Worm (Caenorhabditis elegans) whole organism, L3 larva: Measurements from ENCODE around the gene nhx-2.

Experiments
- ama-1 ChIP-seq: fragments of 150-350 bp; optimal IDR thresholded peaks from 2 replicates; lab custom pipeline; 2018
- elt-3 ChIP-seq, 3 experiments: fragments of 150-350 bp in 1 of 3; sonication (generic microtip) in 2 of 3; optimal IDR thresholded peaks; 2 replicates in 2 of 3; 4 replicates in 1 of 3; lab custom pipeline; 2014 to 2017; ENCODE audit warnings: missing biosample characterization in 3 of 3, missing genetic modification characterization in 3 of 3
- mdl-1 ChIP-seq: fragments of 150-350 bp; optimal IDR thresholded peaks from 2 replicates; lab custom pipeline; 2014; ENCODE audit warnings: missing biosample characterization, missing genetic modification characterization
- nhr-12 ChIP-seq: fragments of 150-350 bp; optimal IDR thresholded peaks from 2 replicates; lab custom pipeline; 2014; ENCODE audit warnings: missing biosample characterization, missing genetic modification characterization
- nhr-237 ChIP-seq: fragments of 150-350 bp; optimal IDR thresholded peaks from 2 replicates; lab custom pipeline; 2014; ENCODE audit warnings: missing biosample characterization, missing genetic modification characterization
- nhr-77 ChIP-seq: fragments of 150-350 bp; optimal IDR thresholded peaks from 2 replicates; lab custom pipeline; 2014; ENCODE audit warnings: missing biosample characterization, missing genetic modification characterization
- ztf-11 ChIP-seq: fragments of 150-350 bp; optimal IDR thresholded peaks from 2 replicates; lab custom pipeline; 2014; ENCODE audit warnings: missing biosample characterization, missing genetic modification characterization

- TF ChIP-seq nhr-237 (tag; lab: Kevin White, UChicago) (no peak), ztf-11 (tag; lab: Kevin White, UChicago) (no peak), nhr-77 (tag; lab: Kevin White, UChicago) (no peak), mdl-1 (tag; lab: Kevin White, UChicago) (no peak), elt-3 (tag; optimal IDR thresholded peaks at IDR 0.05; lab: Kevin White, UChicago) (no peak), ama-1 (lab: Kevin White, UChicago) (no peak), nhr-12 (tag; lab: Kevin White, UChicago) (no peak)
Measured at ce11 chrII:7669409-7669808, 24.3 kb downstream of the nhx-2 start.
